Worm (Caenorhabditis elegans) whole organism, L3 larva: ENCODE results near the gene tat-3.
A peak's percentile ranks its signal among the peaks of the same experiment; 100 is the strongest.

ENCODE experiments used
- ama-1 ChIP-seq: fragments of 150-350 bp; optimal IDR thresholded peaks from 2 replicates; lab custom pipeline; 2018
- ceh-82 ChIP-seq: fragments of 150-350 bp; optimal IDR thresholded peaks from 2 replicates; lab custom pipeline; 2014; ENCODE audit warnings: missing biosample characterization, missing genetic modification characterization
- fkh-10 ChIP-seq: sonication (generic microtip); optimal IDR thresholded peaks from 2 replicates; lab custom pipeline; 2017; ENCODE audit warnings: missing biosample characterization, missing genetic modification reagents, missing genetic modification characterization
- jun-1 ChIP-seq: fragments of 150-350 bp; optimal IDR thresholded peaks from 2 replicates; lab custom pipeline; 2014; ENCODE audit warnings: missing biosample characterization, missing genetic modification reagents, missing genetic modification characterization
- nhr-28 ChIP-seq: fragments of 150-350 bp; optimal IDR thresholded peaks from 2 replicates; lab custom pipeline; 2014; ENCODE audit warnings: missing biosample characterization, missing genetic modification characterization
- pha-4 ChIP-seq: fragments of 150-350 bp; optimal IDR thresholded peaks from 2 replicates; lab custom pipeline; 2014; ENCODE audit warnings: missing biosample characterization, missing genetic modification reagents, missing genetic modification characterization
- pqm-1 ChIP-seq: fragments of 150-350 bp; optimal IDR thresholded peaks from 2 replicates; lab custom pipeline; 2017; ENCODE audit warnings: missing biosample characterization, missing genetic modification characterization, inconsistent platforms
- snpc-4 ChIP-seq: fragments of 150-350 bp; optimal IDR thresholded peaks from 2 replicates; lab custom pipeline; 2014; ENCODE audit warnings: missing biosample characterization, missing genetic modification characterization
- unc-62 ChIP-seq: fragments of 150-350 bp; sonication (generic microtip); optimal IDR thresholded peaks from 4 replicates; lab custom pipeline; 2014; ENCODE audit warnings: missing biosample characterization, missing genetic modification reagents, missing genetic modification characterization

DNA sequence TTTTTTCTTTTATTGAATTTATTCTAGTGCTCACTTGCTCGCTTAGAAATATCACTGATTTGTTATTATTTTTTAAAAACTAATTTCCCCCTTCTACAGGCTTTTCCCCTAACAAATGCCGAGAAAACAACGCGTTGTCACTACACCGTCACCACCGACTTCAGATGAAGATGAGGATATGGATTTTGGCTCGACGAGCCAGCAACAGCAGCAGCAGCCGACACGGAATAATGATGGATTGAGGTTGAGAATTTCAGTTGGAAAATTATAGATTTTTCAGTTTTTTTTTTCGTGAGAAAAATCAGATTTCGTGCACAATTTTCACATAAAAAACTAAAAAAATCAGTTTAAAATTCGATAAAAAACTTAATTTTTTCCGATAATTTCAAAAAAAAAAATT lies 32.5 kb upstream of the tat-3 start, which contains the start of gene dpy-28:
- no peak for TF ChIP-seq fkh-10 (GFP tag; lab: Kevin White, UChicago)
- no peak for TF ChIP-seq unc-62 (GFP tag; lab: Kevin White, UChicago)
- no peak for TF ChIP-seq jun-1
- TF ChIP-seq pqm-1 (tag; lab: Kevin White, UChicago): no peak
- no peak for TF ChIP-seq snpc-4 (tag; lab: Kevin White, UChicago)
- no peak for TF ChIP-seq pha-4 (tag; lab: Kevin White, UChicago)
- no peak for TF ChIP-seq nhr-28 (tag; lab: Kevin White, UChicago)
- no peak for TF ChIP-seq ceh-82 (tag; lab: Kevin White, UChicago)
- TF ChIP-seq ama-1: peak; percentile 66
